Fruit fly (Drosophila melanogaster): ENCODE data around the gene CG34292.

The CG34292 gene

dm6 chr3R:27067362-27067761 lies 5.3 kb downstream of the CG34292 start:
- TF ChIP-seq fkh (GFP tag; optimal IDR thresholded peaks at IDR 0.05): peak; percentile 89
- no peak for TF ChIP-seq Eip78C (GFP tag)
- TF ChIP-seq salr (GFP tag; optimal IDR thresholded peaks at IDR 0.05): no peak
- TF ChIP-seq CG8632 (GFP tag; optimal IDR thresholded peaks at IDR 0.05): no peak
- TF ChIP-seq Ets21C (GFP tag; optimal IDR thresholded peaks at IDR 0.05): no peak

- TF ChIP-seq fd85E (GFP tag; optimal IDR thresholded peaks at IDR 0.05): no peak
- peak; percentile 56 for TF ChIP-seq Ets96B (tag; optimal IDR thresholded peaks at IDR 0.05)
- peak; percentile 57 for TF ChIP-seq dsx (GFP tag; optimal IDR thresholded peaks at IDR 0.05; ENCODE audit: poor library complexity, severe bottlenecking)
- peak; percentile 59; the same call in 2 of the 3 replicates for TF ChIP-seq eg (GFP tag; IDR thresholded peaks at IDR 0.05)
- peak; percentile 63 for TF ChIP-seq CG6808 (GFP tag; optimal IDR thresholded peaks at IDR 0.05)
- 0 out of 3 replicates have a peak, but pooled peaks have one; percentile 23 for TF ChIP-seq CG8119 (GFP tag; IDR thresholded peaks at IDR 0.05)
- peak; percentile 76 for TF ChIP-seq CG6163 (GFP tag; IDR thresholded peaks at IDR 0.05)
- peak; percentile 38 for TF ChIP-seq CG1621 (tag; optimal IDR thresholded peaks at IDR 0.05)
- no peak for TF ChIP-seq esn (GFP tag; optimal IDR thresholded peaks at IDR 0.05)
- TF ChIP-seq ss (GFP tag; optimal IDR thresholded peaks at IDR 0.05): peak; percentile 36 to 44
- peak; percentile 56 for TF ChIP-seq spab (GFP tag; optimal IDR thresholded peaks at IDR 0.05)
- TF ChIP-seq CG6276 (GFP tag; optimal IDR thresholded peaks at IDR 0.05): peak; percentile 37
- TF ChIP-seq Ets21C (GFP tag; optimal IDR thresholded peaks at IDR 0.05): no peak
- no peak for TF ChIP-seq CG11294 (GFP tag; IDR thresholded peaks at IDR 0.05)
- no peak for TF ChIP-seq CG6792 (GFP tag; optimal IDR thresholded peaks at IDR 0.05)
- peak; percentile 3 for TF ChIP-seq Hr4 (GFP tag; optimal IDR thresholded peaks at IDR 0.05)
- TF ChIP-seq Met (GFP tag; optimal IDR thresholded peaks at IDR 0.05): no peak
- peak; percentile 73 for TF ChIP-seq fkh (GFP tag; optimal IDR thresholded peaks at IDR 0.05)
- TF ChIP-seq CG16779 (tag; optimal IDR thresholded peaks at IDR 0.05): peak; percentile 26
- no peak for TF ChIP-seq CG31627 (GFP tag; optimal IDR thresholded peaks at IDR 0.05)
- TF ChIP-seq CG11902 (GFP tag; optimal IDR thresholded peaks at IDR 0.05): no peak
- no peak for TF ChIP-seq acj6 (GFP tag; optimal IDR thresholded peaks at IDR 0.05)
- peak; percentile 13 for TF ChIP-seq CG9139 (GFP tag; optimal IDR thresholded peaks at IDR 0.05)
- TF ChIP-seq CG8632 (GFP tag; optimal IDR thresholded peaks at IDR 0.05): no peak
- no peak for TF ChIP-seq CG8319 (GFP tag; optimal IDR thresholded peaks at IDR 0.05)
- TF ChIP-seq Eip78C (GFP tag): peak; percentile 61
- TF ChIP-seq CG3919 (GFP tag; optimal IDR thresholded peaks at IDR 0.05): no peak
- TF ChIP-seq dac (GFP tag; optimal IDR thresholded peaks at IDR 0.05): no peak
Observed at dm6 chr3R:27069201-27069600, 7.2 kb downstream of the CG34292 start.

- TF ChIP-seq CG6854 (GFP tag; optimal IDR thresholded peaks at IDR 0.05) (no peak), ss (GFP tag; optimal IDR thresholded peaks at IDR 0.05) (peak in 1 of 2 experiments; percentile 16), Ets96B (tag; optimal IDR thresholded peaks at IDR 0.05) (no peak), CG8319 (GFP tag; optimal IDR thresholded peaks at IDR 0.05) (no peak), lz (GFP tag; optimal IDR thresholded peaks at IDR 0.05) (no peak), Blimp-1 (GFP tag; optimal IDR thresholded peaks at IDR 0.05) (peak; percentile 48), CG7368 (GFP tag; optimal IDR thresholded peaks at IDR 0.05) (no peak), CG6792 (GFP tag; optimal IDR thresholded peaks at IDR 0.05) (no peak), CG6163 (GFP tag; IDR thresholded peaks at IDR 0.05) (peak; percentile 20; the same call in 1 of the 3 replicates), svp (GFP tag) (peak; percentile 98), vri (GFP tag; optimal IDR thresholded peaks at IDR 0.05) (no peak), CG10631 (GFP tag; optimal IDR thresholded peaks at IDR 0.05) (no peak), dsx (GFP tag; optimal IDR thresholded peaks at IDR 0.05; ENCODE audit: poor library complexity, severe bottlenecking) (peak; percentile 19), dac (GFP tag; optimal IDR thresholded peaks at IDR 0.05) (no peak), CG3919 (GFP tag; optimal IDR thresholded peaks at IDR 0.05) (peak; percentile 21), achi (GFP tag; optimal IDR thresholded peaks at IDR 0.05) (no peak), Eip93F (GFP tag; optimal IDR thresholded peaks at IDR 0.05) (no peak), CG34406 (GFP tag; optimal IDR thresholded peaks at IDR 0.05) (no peak), fkh (GFP tag; optimal IDR thresholded peaks at IDR 0.05) (no peak), Eip75B (GFP tag; optimal IDR thresholded peaks at IDR 0.05) (no peak), cyc (GFP tag; optimal IDR thresholded peaks at IDR 0.05) (no peak), esn (GFP tag; optimal IDR thresholded peaks at IDR 0.05) (no peak), CG9139 (GFP tag; optimal IDR thresholded peaks at IDR 0.05) (no peak), pdm3 (GFP tag; optimal IDR thresholded peaks at IDR 0.05) (peak; percentile 4), CG3032 (tag; optimal IDR thresholded peaks at IDR 0.05) (no peak), OdsH (GFP tag; optimal IDR thresholded peaks at IDR 0.05) (peak; percentile 22), CG11762 (GFP tag; optimal IDR thresholded peaks at IDR 0.05; ENCODE audit: insufficient read depth) (peak; percentile 12), acj6 (GFP tag; optimal IDR thresholded peaks at IDR 0.05) (no peak)
Observed at dm6 chr3R:27069810-27070625, 8.0 kb downstream of the CG34292 start, which contains the start of gene spz. Gene spz, minus strand, starts transcription at chr3R:27070070.
